Worm (Caenorhabditis elegans) whole organism, young adult: ENCODE results near the gene srr-3.

ENCODE experiments used
- ZK185.1 ChIP-seq: sonication (generic microtip); optimal IDR thresholded peaks from 2 replicates; lab custom pipeline; 2016; ENCODE audit warnings: mild to moderate bottlenecking, missing genetic modification characterization, missing compliant biosample characterization; ENCODE audit not compliant: poor library complexity, severe bottlenecking
- ama-1 ChIP-seq, 3 experiments: fragments of 150-350 bp in 1 of 3; sonication (generic microtip) in 2 of 3; optimal IDR thresholded peaks; 2 replicates each; lab custom pipeline; 2014 to 2018; ENCODE audit warnings: missing biosample characterization in 2 of 3, missing genetic modification characterization in 2 of 3, missing genetic modification reagents in 2 of 3
- aptf-3 ChIP-seq: fragments of 200-800 bp; sonication (Bioruptor generic); IDR thresholded peaks from 2 replicates; pipeline ENCODE4 v1.3.6; 2022; ENCODE audit warnings: missing genetic modification characterization, missing compliant biosample characterization
- cebp-2 ChIP-seq: fragments of 200-800 bp; sonication (Bioruptor generic); IDR thresholded peaks from 2 replicates; pipeline ENCODE4 v1.3.6; 2022; ENCODE audit warnings: missing genetic modification characterization, missing compliant biosample characterization
- ceh-100 ChIP-seq: fragments of 200-800 bp; sonication (Bioruptor generic); IDR thresholded peaks from 2 replicates; pipeline ENCODE4 v1.3.6; 2022; ENCODE audit warnings: missing genetic modification reagents, missing genetic modification characterization, missing compliant biosample characterization
- dpl-1 ChIP-seq: fragments of 150-350 bp; optimal IDR thresholded peaks from 2 replicates; lab custom pipeline; 2014; ENCODE audit warnings: missing biosample characterization, missing genetic modification reagents, missing genetic modification characterization
- efl-1 ChIP-seq: fragments of 150-350 bp; optimal IDR thresholded peaks from 2 replicates; lab custom pipeline; 2014; ENCODE audit warnings: missing biosample characterization, missing genetic modification reagents, missing genetic modification characterization
- nhr-27 ChIP-seq: fragments of 200-800 bp; sonication (Bioruptor generic); optimal IDR thresholded peaks from 2 replicates; lab custom pipeline; 2018; ENCODE audit warnings: mild to moderate bottlenecking, missing genetic modification characterization, moderate library complexity, missing compliant biosample characterization
- nhr-90 ChIP-seq: sonication (generic microtip); optimal IDR thresholded peaks from 2 replicates; lab custom pipeline; 2016; ENCODE audit warnings: missing genotype, mild to moderate bottlenecking, missing genetic modification characterization, missing compliant biosample characterization
- rcor-1 ChIP-seq: fragments of 200-800 bp; sonication (Bioruptor generic); IDR thresholded peaks from 2 replicates; pipeline ENCODE4 v1.3.6; 2022; ENCODE audit warnings: missing genetic modification reagents, missing genetic modification characterization, missing compliant biosample characterization
- snpc-4 ChIP-seq, 5 experiments: fragments of 150-350 bp in 1 of 5; sonication (generic microtip) in 4 of 5; optimal IDR thresholded peaks; 2 replicates each; lab custom pipeline; 2014 to 2018; ENCODE audit warnings: missing genetic modification characterization in 5 of 5, missing biosample characterization in 3 of 5, antibody characterized with exemption in 2 of 5, mild to moderate bottlenecking in 2 of 5, missing compliant biosample characterization in 2 of 5, missing genotype in 2 of 5, moderate library complexity in 2 of 5, missing genetic modification reagents in 1 of 5
- unc-62 ChIP-seq: fragments of 150-350 bp; optimal IDR thresholded peaks from 2 replicates; lab custom pipeline; 2014; ENCODE audit warnings: missing biosample characterization, missing genetic modification reagents, missing genetic modification characterization

ce11 chrV:16506650-16507049 lies 1.9 kb downstream of the srr-3 start:
- no peak for TF ChIP-seq rcor-1
- TF ChIP-seq cebp-2 (GFP tag; lab: Robert Waterston, UW): no peak
- TF ChIP-seq aptf-3 (GFP tag; lab: Robert Waterston, UW): no peak
- TF ChIP-seq dpl-1 (GFP tag; lab: Kevin White, UChicago): no peak
- no peak for TF ChIP-seq nhr-90 (tag; lab: Kevin White, UChicago)
- TF ChIP-seq snpc-4 (GFP tag; optimal IDR thresholded peaks at IDR 0.05; lab: Kevin White, UChicago): no peak
- no peak for TF ChIP-seq snpc-4 (tag; optimal IDR thresholded peaks at IDR 0.05; lab: Kevin White, UChicago)
- TF ChIP-seq unc-62 (GFP tag; lab: Kevin White, UChicago): no peak
- no peak for TF ChIP-seq ZK185.1 (tag; lab: Kevin White, UChicago)
- TF ChIP-seq ceh-100 (GFP tag; lab: Robert Waterston, UW): no peak
- no peak for TF ChIP-seq nhr-27
- no peak for TF ChIP-seq ama-1 (optimal IDR thresholded peaks at IDR 0.05; lab: Kevin White, UChicago)
- no peak for TF ChIP-seq ama-1 (GFP tag; optimal IDR thresholded peaks at IDR 0.05; lab: Kevin White, UChicago)
- TF ChIP-seq efl-1 (GFP tag; lab: Kevin White, UChicago): no peak
